Fruit fly (Drosophila melanogaster) ovary, adult (tissue): ENCODE measurements around the gene snz.

Source experiments
- CG17801 ChIP-seq: fragments of 200-800 bp; optimal IDR thresholded peaks from 2 replicates; lab custom pipeline; 2019; ENCODE audit warnings: missing biosample characterization, mild to moderate bottlenecking, missing genetic modification characterization, moderate library complexity; ENCODE audit not compliant: partially characterized antibody

Gene snz

dm6 chrX:7911983-7912630, at the start of gene snz:
TSS of gene snz (plus strand) at chrX:7912089.
- TF ChIP-seq CG17801 (GFP tag; lab: Kevin White, UChicago), result peak; percentile 43

dm6 chrX:7866868-7867267, 45.0 kb upstream of the snz start, which contains the start of gene Ir7b:
TSS of gene Ir7b (minus strand) at chrX:7866968.
- no peak for TF ChIP-seq CG17801 (GFP tag; lab: Kevin White, UChicago)

DNA sequence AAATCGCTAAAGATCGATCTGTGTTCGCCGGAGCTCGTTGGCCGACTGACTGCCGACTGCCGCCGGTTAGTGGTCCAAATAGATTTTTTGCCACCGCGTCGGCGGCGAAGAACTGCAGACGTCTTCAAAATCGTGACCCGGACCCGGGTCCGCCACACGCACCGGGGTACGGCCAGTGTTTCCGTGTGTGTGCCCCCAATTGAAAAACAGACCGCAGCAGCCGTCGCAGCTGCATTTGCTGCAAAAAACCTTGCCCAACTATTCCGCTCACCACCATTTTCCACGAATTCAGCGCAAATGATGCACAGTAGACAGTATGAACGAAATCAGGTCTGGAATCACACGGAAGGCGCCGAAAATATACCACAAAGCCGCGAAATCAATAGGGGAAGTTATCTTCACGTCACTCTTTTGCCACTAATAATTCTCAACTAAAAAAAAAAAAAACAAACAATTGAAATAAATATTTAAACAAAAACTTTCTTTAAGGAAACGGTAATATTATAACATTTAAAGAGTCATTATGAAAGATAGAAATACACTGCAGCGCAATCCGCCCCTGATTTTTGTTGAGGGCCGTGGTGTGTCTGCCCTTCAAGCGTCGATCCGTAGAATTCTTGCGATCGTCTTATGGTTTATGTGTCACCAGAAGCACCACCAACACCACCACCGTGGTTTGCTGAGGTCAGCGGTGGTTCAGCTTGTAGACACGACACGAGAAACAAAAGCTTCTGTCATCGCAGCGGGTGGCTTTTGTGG, 38.5 kb upstream of the snz start, which contains the start of gene dec:
dec (minus strand) TSS at position 51 of the 759 bp plus-strand sequence.
- peak; percentile 74 for TF ChIP-seq CG17801 (GFP tag; lab: Kevin White, UChicago)

DNA sequence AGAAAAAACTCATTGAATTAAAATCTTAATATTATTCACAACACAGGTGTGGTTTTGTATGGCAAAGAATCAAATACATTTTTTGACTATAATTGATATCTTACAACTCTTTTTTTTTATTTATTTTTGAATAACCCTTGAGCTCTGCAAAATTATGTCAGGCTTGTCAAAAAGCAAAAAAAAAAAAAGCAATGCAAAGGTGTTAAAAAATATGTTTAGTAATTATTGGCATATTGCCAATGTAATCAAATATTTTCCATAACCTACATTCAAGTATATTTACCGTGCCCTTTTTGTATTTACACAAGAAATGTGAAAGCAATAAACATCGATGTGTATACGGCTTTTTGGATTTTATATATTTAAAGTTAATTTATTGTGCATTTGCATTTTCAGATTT, 37.8 kb upstream of the snz start, which contains the start of gene Ir7c:
Ir7c (plus strand) TSS at position 301 of the 400 bp plus-strand sequence.
- TF ChIP-seq CG17801 (GFP tag; lab: Kevin White, UChicago), result no peak

dm6 chrX:7878736-7879135, 33.2 kb upstream of the snz start, which contains the start of gene Ir7d:
TSS of gene Ir7d (minus strand) at chrX:7878836.
- TF ChIP-seq CG17801 (GFP tag; lab: Kevin White, UChicago), result no peak

- TF ChIP-seq CG17801 (GFP tag; lab: Kevin White, UChicago), result no peak
Observed at dm6 chrX:7881579-7881978, 30.3 kb upstream of the snz start, which contains the start of gene Ir7e. TSS of gene Ir7e (minus strand) at chrX:7881679.

DNA sequence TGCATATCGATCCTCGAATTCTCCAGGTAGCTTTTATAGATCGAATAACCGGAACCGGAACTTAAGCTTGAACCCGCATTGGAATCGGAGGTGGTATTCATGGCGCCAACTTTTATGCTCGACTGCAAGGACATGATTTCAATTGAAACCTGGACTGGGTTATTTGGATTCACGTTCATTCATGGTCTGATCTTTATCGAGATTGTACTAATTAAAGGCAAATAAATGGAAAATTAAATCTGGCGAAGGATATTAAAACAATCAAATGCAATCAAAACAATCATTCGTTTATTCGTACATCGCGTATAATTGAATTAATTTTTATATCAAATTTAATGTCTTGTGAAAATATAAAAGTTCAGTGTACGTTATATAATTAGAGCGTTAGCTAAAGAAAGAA, 28.0 kb upstream of the snz start, which contains the start of gene Ir7f:
Ir7f (minus strand) TSS at position 101 of the 400 bp plus-strand sequence.
- TF ChIP-seq CG17801 (GFP tag; lab: Kevin White, UChicago), result no peak

DNA sequence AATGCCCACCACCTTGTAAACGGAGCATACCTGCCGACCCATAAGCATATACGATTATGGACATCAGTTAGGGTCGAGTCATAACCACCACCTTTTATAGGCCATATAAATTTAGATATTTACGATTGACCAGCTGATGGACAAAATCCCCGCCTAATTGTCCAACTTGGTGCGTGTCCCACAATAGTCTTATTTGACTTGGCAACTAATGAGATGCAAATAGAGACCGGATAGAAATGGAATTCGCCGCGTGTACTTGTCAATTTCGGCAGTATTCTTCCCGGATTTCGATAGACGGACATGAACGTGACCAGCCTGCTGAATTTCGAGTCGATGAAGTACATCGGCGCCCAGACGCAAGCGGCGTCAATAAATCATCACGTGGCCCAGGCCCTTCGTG, 27.5 kb upstream of the snz start, which contains the start of gene Ir7g:
Ir7g (plus strand) TSS at position 301 of the 400 bp plus-strand sequence.
- no peak for TF ChIP-seq CG17801 (GFP tag; lab: Kevin White, UChicago)

dm6 chrX:7888386-7889024, 23.4 kb upstream of the snz start, which contains the start of gene Acat1:
TSS of gene Acat1 (minus strand) at chrX:7888785.
- peak; percentile 84 for TF ChIP-seq CG17801 (GFP tag; lab: Kevin White, UChicago)

DNA sequence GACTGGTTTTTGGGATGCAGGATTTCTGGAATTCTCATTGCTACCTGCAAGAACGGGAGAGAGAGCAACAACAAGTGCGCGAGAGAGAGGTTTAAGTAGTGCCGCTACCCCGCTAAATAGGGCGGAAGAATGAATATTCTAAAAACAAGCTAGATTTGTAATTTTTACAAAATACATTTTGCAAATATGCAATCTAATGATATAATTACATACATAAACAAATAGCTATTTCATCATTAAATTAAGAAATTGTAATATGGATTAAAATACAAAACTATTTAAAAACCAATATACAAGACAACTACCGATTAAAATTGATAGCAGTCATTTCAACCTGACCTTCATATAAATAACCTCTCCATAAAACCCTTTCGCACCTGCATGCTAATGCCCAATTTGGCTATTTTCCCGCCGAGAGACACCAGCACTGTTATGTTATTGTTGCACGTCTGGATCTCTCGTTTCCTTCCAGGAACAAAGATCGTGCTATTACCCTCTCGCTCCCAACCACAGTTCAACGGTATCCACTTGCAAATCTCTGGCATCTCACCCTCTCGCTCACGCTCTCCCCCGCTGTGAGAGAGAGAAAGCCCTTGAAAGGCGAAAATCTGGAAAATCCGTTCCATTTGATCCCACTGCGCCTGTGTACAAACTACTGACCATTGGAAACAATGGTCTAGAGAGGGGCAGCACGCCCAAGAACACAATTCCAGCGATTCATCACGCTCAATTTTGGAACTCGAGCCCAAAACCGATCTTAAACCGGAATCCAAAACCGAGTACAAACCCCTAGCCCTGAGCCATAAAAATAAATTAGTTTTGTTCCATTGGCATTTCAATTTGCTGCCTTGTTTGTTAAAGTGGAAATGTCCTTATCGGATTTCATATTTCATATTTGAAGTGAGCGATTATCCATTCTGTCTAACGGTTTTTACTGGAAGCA, 20.0 kb upstream of the snz start, which contains the start of gene Nek2:
Nek2 (minus strand) TSS at position 51 of the 943 bp plus-strand sequence.
- TF ChIP-seq CG17801 (GFP tag; lab: Kevin White, UChicago), result no peak

DNA sequence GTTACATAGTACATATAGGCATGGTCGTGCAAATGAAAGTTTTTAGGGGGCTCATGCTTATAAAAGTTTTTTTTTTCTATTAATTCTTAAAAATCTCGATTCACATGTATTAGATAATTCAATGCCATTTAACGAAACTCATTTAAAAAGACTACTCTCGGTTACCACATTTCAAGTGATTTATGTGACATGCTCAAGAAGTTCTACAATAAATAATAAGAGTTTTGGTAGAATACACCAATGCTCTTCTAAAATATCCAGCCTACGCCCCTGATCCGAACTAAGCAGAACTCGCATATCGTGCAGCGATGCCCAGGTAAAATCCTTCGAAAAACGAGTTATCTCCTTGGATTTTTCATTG, 19.4 kb upstream of the snz start:
- peak; percentile 3 for TF ChIP-seq CG17801 (GFP tag; lab: Kevin White, UChicago)

DNA sequence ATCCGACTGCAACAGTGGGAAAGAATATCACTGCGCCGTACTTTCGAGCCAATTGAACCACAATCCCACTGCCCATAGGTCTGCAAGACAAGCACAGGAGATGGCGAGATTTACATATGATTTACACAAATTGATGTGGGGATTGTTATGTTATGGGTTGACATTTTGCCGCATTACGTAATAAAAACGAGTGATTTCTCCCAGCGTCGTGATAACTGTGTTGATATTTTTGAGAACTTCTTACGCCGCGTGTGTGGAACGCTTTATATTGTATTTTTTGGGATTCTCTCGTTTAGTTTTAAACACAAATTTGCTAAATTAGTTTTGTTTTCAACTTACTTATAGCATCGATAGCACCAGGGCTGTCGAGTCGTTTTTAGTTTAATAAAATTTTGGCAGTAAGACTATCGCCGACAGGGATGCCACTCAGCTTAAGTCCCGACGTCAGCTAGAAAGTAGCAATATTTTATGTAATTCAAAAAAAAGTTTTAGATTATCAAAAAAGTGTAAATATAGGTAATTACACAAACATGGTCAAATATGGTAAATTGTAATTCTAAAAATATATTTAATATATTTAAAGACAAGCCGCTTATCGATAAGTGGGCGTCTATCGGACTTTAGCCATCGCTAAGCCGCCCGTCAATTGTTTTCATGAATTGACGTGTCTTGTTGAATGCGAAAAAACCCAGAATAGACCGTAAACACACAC, 18.3 kb upstream of the snz start, which contains the start of the genes CG45089, ND-MNLL and p115:
CG45089 (minus strand) TSS at position 388 of the 712 bp plus-strand sequence.
ND-MNLL (minus strand) TSS at position 388 of the 712 bp plus-strand sequence.
p115 (plus strand) TSS at position 621 of the 712 bp plus-strand sequence.
- peak; percentile 73 for TF ChIP-seq CG17801 (GFP tag; lab: Kevin White, UChicago)

- TF ChIP-seq CG17801 (GFP tag; lab: Kevin White, UChicago), result no peak
Observed at dm6 chrX:7900659-7901058, 11.2 kb upstream of the snz start.
